ENCODE assay signal across 2 worm cellular contexts in the genomic region with DNA sequence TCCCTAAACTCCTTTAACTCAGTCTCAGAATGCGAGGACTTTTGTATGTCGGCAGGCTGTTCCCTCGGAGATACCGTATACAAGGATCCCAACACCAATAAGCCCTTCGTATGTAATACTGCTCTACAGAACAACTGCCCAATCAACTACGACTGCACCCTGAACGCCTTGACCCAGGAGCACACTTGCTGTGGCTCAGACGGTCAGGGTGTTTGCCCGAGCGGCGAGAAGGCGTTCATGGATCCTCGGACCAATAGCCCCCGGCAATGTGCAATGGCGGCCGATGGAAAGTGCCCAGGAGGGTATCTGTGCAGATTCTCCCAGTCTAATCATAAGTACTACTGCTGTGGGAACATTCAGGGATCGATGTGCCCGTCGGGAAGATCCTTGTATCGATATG.
TF ChIP-seq lines count a peak whose summit lies in the region.

No protein-coding gene starts in this region.

TF ChIP-seq in whole organism, L4 larva, 104 proteins besides CTCF, POLR2A, EP300 and RAD21:
- TF ChIP-seq D1046.2 (GFP tag; IDR thresholded peaks at IDR 0.05; lab: Robert Waterston, UW), result no peak
- TF ChIP-seq fkh-10 (GFP tag; optimal IDR thresholded peaks at IDR 0.05; lab: Kevin White, UChicago), result no peak
- no peak for TF ChIP-seq lin-1 (GFP tag; IDR thresholded peaks at IDR 0.05; lab: Robert Waterston, UW)
- peak; percentile 56; the same call in 1 of the 2 replicates for TF ChIP-seq set-16 (GFP tag; IDR thresholded peaks at IDR 0.05; lab: Robert Waterston, UW)
TF ChIP-seq in whole organism, L4 larva: peak in this region for 1.

TF ChIP-seq in whole organism, young adult, 124 proteins besides CTCF, POLR2A, EP300 and RAD21:
- TF ChIP-seq ceh-58 (GFP tag; IDR thresholded peaks at IDR 0.05; lab: Robert Waterston, UW) (0 out of 2 replicates have a peak, but pooled peaks have one; percentile 11), hlh-12 (tag; optimal IDR thresholded peaks at IDR 0.05; lab: Kevin White, UChicago) (no peak), zfh-2 (GFP tag; conservative IDR thresholded peaks at IDR 0.05; lab: Robert Waterston, UW) (peak; percentile 66), mes-4 (tag; optimal IDR thresholded peaks at IDR 0.05; lab: Kevin White, UChicago) (no peak), K11D2.4 (GFP tag; IDR thresholded peaks at IDR 0.05; lab: Robert Waterston, UW) (no peak)
TF ChIP-seq in whole organism, young adult: peak in this region for 2.
